Worm (Caenorhabditis elegans) whole organism, late embryonic: ENCODE measurements around the gene C01G6.9.

ENCODE experiments used
- che-1 ChIP-seq: sonication (generic microtip); optimal IDR thresholded peaks from 2 replicates; lab custom pipeline; 2016; ENCODE audit warnings: mild to moderate bottlenecking, missing genetic modification characterization, missing compliant biosample characterization
- pqm-1 ChIP-seq: sonication (generic microtip); optimal IDR thresholded peaks from 2 replicates; lab custom pipeline; 2016; ENCODE audit warnings: missing genetic modification characterization, missing compliant biosample characterization
- tbx-7 ChIP-seq: sonication (generic microtip); optimal IDR thresholded peaks from 2 replicates; lab custom pipeline; 2016; ENCODE audit warnings: missing genotype, missing genetic modification characterization, missing compliant biosample characterization
- unc-42 ChIP-seq: sonication (generic microtip); optimal IDR thresholded peaks from 2 replicates; lab custom pipeline; 2016; ENCODE audit warnings: missing genotype, missing genetic modification characterization, missing compliant biosample characterization

DNA sequence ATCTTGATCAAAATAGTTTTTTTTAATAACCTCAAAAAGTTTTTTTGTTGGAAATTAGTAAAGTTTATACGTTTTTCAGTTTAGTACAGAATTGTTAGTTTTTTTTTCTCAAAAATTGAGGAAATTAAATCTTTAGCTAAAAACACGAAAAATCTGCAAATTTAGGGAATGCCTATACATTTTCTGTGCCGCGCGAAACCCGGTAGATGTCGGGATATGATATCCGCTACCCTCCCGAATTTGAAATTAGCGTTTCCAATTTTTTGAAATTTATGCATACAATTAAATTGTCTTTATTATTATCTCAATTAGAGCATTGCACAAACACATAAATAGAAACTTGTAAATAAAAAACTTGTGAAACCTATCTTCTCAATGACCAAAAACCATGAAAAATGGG is 37.4 kb upstream of the C01G6.9 start:
- TF ChIP-seq pqm-1, result no peak
- no peak for TF ChIP-seq che-1
- no peak for TF ChIP-seq tbx-7
- no peak for TF ChIP-seq unc-42 (tag; lab: Kevin White, UChicago)
